Fruit fly (Drosophila melanogaster) whole organism, embryonic: ENCODE measurements around the gene CG43255.

ENCODE experiments used
- CG31441 ChIP-seq: fragments of 200-800 bp; sonication (Bioruptor generic); IDR thresholded peaks from 2 replicates; pipeline ENCODE4 v1.3.6; 2022; ENCODE audit warnings: missing biosample characterization, missing genetic modification characterization
- CG8478 ChIP-seq: fragments of >200 bp; optimal IDR thresholded peaks from 2 replicates; lab custom pipeline; 2018

DNA sequence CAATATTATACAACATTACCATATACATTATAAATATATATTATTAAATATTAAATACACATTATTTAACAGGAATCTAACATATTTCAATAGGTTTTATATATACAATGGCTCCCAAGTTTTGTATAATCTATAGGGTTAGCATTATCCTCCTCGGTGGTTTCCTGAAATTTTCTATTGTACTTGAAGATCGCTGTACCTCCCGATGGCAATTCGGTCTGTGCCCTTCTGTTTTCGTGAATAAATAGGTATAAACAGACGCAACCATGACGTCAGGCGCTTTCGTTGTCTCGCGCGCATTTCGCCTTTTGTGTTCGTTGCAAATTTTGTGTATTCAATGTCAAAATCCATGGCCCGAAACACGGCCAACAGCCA lies 28.8 kb upstream of the CG43255 start:
- TF ChIP-seq CG31441 (no peak), CG8478 (no peak)
